Worm (Caenorhabditis elegans) whole organism, young adult: ENCODE results near the gene nlp-23.

Experiments used
- F49E8.2 ChIP-seq: sonication (generic microtip); optimal IDR thresholded peaks from 3 replicates; lab custom pipeline; 2017; ENCODE audit warnings: missing genetic modification characterization, mild to moderate bottlenecking, missing compliant biosample characterization, antibody characterized with exemption, moderate library complexity; ENCODE audit not compliant: insufficient read depth
- dpl-1 ChIP-seq: fragments of 150-350 bp; optimal IDR thresholded peaks from 2 replicates; lab custom pipeline; 2014; ENCODE audit warnings: missing biosample characterization, missing genetic modification reagents, missing genetic modification characterization
- hlh-26 ChIP-seq: fragments of 200-800 bp; sonication (Bioruptor generic); conservative IDR thresholded peaks from 2 replicates; pipeline ENCODE4 v1.3.6; 2022; ENCODE audit warnings: missing genetic modification reagents, missing genetic modification characterization, missing compliant biosample characterization
- lin-40 ChIP-seq: sonication (generic microtip); optimal IDR thresholded peaks from 2 replicates; lab custom pipeline; 2016; ENCODE audit warnings: missing genetic modification characterization, mild to moderate bottlenecking, missing compliant biosample characterization, missing genotype, missing genetic modification reagents
- rpc-1 ChIP-seq, 2 experiments: fragments of 150-350 bp in 1 of 2; sonication (generic microtip) in 1 of 2; optimal IDR thresholded peaks; 2 replicates each; lab custom pipeline; 2014 to 2018; ENCODE audit warnings: missing biosample characterization in 1 of 2, missing genetic modification characterization in 1 of 2, missing genetic modification reagents in 1 of 2, missing genotype in 1 of 2
- unc-62 ChIP-seq: fragments of 150-350 bp; optimal IDR thresholded peaks from 2 replicates; lab custom pipeline; 2014; ENCODE audit warnings: missing biosample characterization, missing genetic modification reagents, missing genetic modification characterization
- zim-3 ChIP-seq: sonication (generic microtip); optimal IDR thresholded peaks from 2 replicates; lab custom pipeline; 2017; ENCODE audit warnings: mild to moderate bottlenecking, missing genetic modification characterization, moderate library complexity, missing compliant biosample characterization

DNA sequence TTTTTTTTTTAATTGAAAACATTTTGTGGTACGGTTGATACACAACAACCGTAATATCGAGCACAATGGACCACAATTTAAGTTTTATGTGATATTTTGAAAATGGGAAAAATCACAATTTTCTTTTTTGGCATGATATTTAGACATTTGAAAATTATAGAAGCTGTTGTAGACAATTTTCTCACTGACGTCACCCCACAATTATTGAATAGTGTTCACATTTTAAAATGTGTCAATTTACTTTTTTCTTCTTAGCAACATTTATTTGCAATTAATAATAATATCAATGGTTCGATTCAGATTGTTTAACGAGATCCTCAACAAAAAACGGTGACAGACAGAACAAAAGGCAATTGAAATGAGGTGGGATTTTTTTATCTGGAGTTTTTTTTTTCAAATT lies 7.4 kb downstream of the nlp-23 start, which contains the start of gene T01B6.1:
- TF ChIP-seq unc-62 (GFP tag; lab: Kevin White, UChicago) (no peak), dpl-1 (GFP tag; lab: Kevin White, UChicago) (no peak), lin-40 (no peak), rpc-1 (optimal IDR thresholded peaks at IDR 0.05; lab: Kevin White, UChicago) (no peak), rpc-1 (tag; optimal IDR thresholded peaks at IDR 0.05; lab: Kevin White, UChicago) (no peak), hlh-26 (GFP tag; lab: Robert Waterston, UW) (no peak), zim-3 (tag; lab: Kevin White, UChicago) (no peak), F49E8.2 (tag; lab: Kevin White, UChicago) (no peak)
